Fruit fly (Drosophila melanogaster): Measurements from ENCODE around the gene CG14683.

- TF ChIP-seq CG14655 (GFP tag; optimal IDR thresholded peaks at IDR 0.05), result no peak
- TF ChIP-seq CG8159 (tag; optimal IDR thresholded peaks at IDR 0.05), result no peak
- TF ChIP-seq Ets98B (GFP tag; IDR thresholded peaks at IDR 0.05), result no peak
- TF ChIP-seq EcR (GFP tag; optimal IDR thresholded peaks at IDR 0.05), result no peak
These were observed 36.9 kb upstream of the CG14683 start for dm6 chr3R:10659563-10659962.
